Fruit fly (Drosophila melanogaster) whole organism, pupa: ENCODE results near the gene CG13309.

Experiments
- CG10348 ChIP-seq: fragments of 200-800 bp; sonication (Bioruptor generic); IDR thresholded peaks from 2 replicates; pipeline ENCODE4 v1.3.6; 2022; ENCODE audit warnings: missing biosample characterization, missing genetic modification characterization
- CG12605 ChIP-seq: fragments of 200-800 bp; sonication (Bioruptor generic); IDR thresholded peaks from 2 replicates; pipeline ENCODE4 v1.3.6; 2022; ENCODE audit warnings: missing biosample characterization, missing genetic modification characterization
- CG13204 ChIP-seq: fragments of 200-800 bp; sonication (Bioruptor generic); optimal IDR thresholded peaks from 2 replicates; lab custom pipeline; 2018; ENCODE audit warnings: missing biosample characterization, mild to moderate bottlenecking, missing genetic modification characterization, moderate library complexity
- CG14655 ChIP-seq: fragments of 200-800 bp; sonication (Bioruptor generic); optimal IDR thresholded peaks from 3 replicates; lab custom pipeline; 2017; ENCODE audit warnings: mild to moderate bottlenecking, missing biosample characterization, missing genetic modification reagents, missing genetic modification characterization
- CG15710 ChIP-seq: fragments of 200-800 bp; sonication (Bioruptor generic); optimal IDR thresholded peaks from 2 replicates; lab custom pipeline; 2018; ENCODE audit warnings: missing biosample characterization, mild to moderate bottlenecking, missing genetic modification characterization, moderate library complexity
- CG17806 ChIP-seq: fragments of 200-800 bp; sonication (Bioruptor generic); optimal IDR thresholded peaks from 2 replicates; lab custom pipeline; 2018; ENCODE audit warnings: missing biosample characterization, mild to moderate bottlenecking, missing genetic modification characterization, moderate library complexity
- CG32121 ChIP-seq: fragments of 200-800 bp; sonication (Bioruptor generic); IDR thresholded peaks from 2 replicates; pipeline ENCODE4 v1.3.6; 2022; ENCODE audit warnings: missing biosample characterization, missing genetic modification characterization
- CG34367 ChIP-seq: fragments of 200-800 bp; sonication (Bioruptor generic); optimal IDR thresholded peaks from 2 replicates; lab custom pipeline; 2018; ENCODE audit warnings: missing biosample characterization, mild to moderate bottlenecking, missing genetic modification characterization
- CG4496 ChIP-seq: fragments of 200-800 bp; sonication (Bioruptor generic); IDR thresholded peaks from 3 replicates; pipeline ENCODE4 v1.3.6; 2022; ENCODE audit warnings: missing biosample characterization, missing genetic modification characterization
- CG8159 ChIP-seq: fragments of 200-800 bp; sonication (Bioruptor generic); optimal IDR thresholded peaks from 3 replicates; lab custom pipeline; 2018; ENCODE audit warnings: missing biosample characterization, mild to moderate bottlenecking, missing genetic modification characterization, moderate library complexity
- CG8301 ChIP-seq: fragments of 200-800 bp; sonication (Bioruptor generic); optimal IDR thresholded peaks from 2 replicates; lab custom pipeline; 2018; ENCODE audit warnings: missing biosample characterization, mild to moderate bottlenecking, missing genetic modification characterization
- CG9948 ChIP-seq: fragments of 200-800 bp; sonication (Bioruptor generic); optimal IDR thresholded peaks from 2 replicates; lab custom pipeline; 2018; ENCODE audit warnings: missing biosample characterization, mild to moderate bottlenecking, missing genetic modification characterization, moderate library complexity
- D1 ChIP-seq: fragments of 200-800 bp; sonication (Bioruptor generic); optimal IDR thresholded peaks from 2 replicates; lab custom pipeline; 2018; ENCODE audit warnings: missing biosample characterization, mild to moderate bottlenecking, missing genetic modification characterization, moderate library complexity
- EcR ChIP-seq: fragments of 200-800 bp; sonication (Bioruptor generic); optimal IDR thresholded peaks from 3 replicates; lab custom pipeline; 2019; ENCODE audit warnings: missing biosample characterization, missing genetic modification characterization, mild to moderate bottlenecking, moderate library complexity, missing genetic modification reagents
- Ets98B ChIP-seq: fragments of 200-800 bp; sonication (Bioruptor generic); IDR thresholded peaks from 2 replicates; pipeline ENCODE4 v1.3.6; 2022; ENCODE audit warnings: missing biosample characterization, missing genetic modification characterization
- Pif1A ChIP-seq: fragments of 200-800 bp; sonication (Bioruptor generic); optimal IDR thresholded peaks from 3 replicates; lab custom pipeline; 2016; ENCODE audit warnings: missing biosample characterization, missing genetic modification characterization
- Pif1B ChIP-seq: fragments of 200-800 bp; sonication (Bioruptor generic); optimal IDR thresholded peaks from 3 replicates; lab custom pipeline; 2016; ENCODE audit warnings: missing biosample characterization, missing genetic modification characterization
- Snoo ChIP-seq: fragments of 200-800 bp; sonication (Bioruptor generic); optimal IDR thresholded peaks from 3 replicates; lab custom pipeline; 2017; ENCODE audit warnings: missing biosample characterization, mild to moderate bottlenecking, missing genetic modification characterization, inconsistent platforms
- fd96Ca ChIP-seq: fragments of 200-800 bp; sonication (Bioruptor generic); IDR thresholded peaks from 3 replicates; pipeline ENCODE4 v1.3.6; 2022; ENCODE audit warnings: missing biosample characterization, missing genetic modification characterization
- gl ChIP-seq: fragments of 200-800 bp; sonication (Bioruptor generic); optimal IDR thresholded peaks from 2 replicates; lab custom pipeline; 2018; ENCODE audit warnings: missing biosample characterization, mild to moderate bottlenecking, missing genetic modification characterization
- rn ChIP-seq: fragments of 200-800 bp; sonication (Bioruptor generic); IDR thresholded peaks from 2 replicates; pipeline ENCODE4 v1.3.6; 2022; ENCODE audit warnings: missing biosample characterization, missing genetic modification characterization

Gene CG13309

dm6 chr3L:8787240-8787639 is 23.0 kb upstream of the CG13309 start:
- TF ChIP-seq fd96Ca (no peak), CG13204 (GFP tag; lab: Kevin White, UChicago) (no peak), CG10348 (GFP tag; lab: Robert Waterston, UW) (no peak), CG4496 (GFP tag; lab: Robert Waterston, UW) (no peak), CG8159 (tag; lab: Kevin White, UChicago) (no peak), CG15710 (no peak), CG12605 (no peak), gl (tag; lab: Kevin White, UChicago) (no peak), Snoo (tag; lab: Kevin White, UChicago) (no peak), D1 (tag; lab: Kevin White, UChicago) (no peak), CG9948 (tag; lab: Kevin White, UChicago) (no peak), EcR (GFP tag; lab: Kevin White, UChicago) (no peak)
- TF ChIP-seq, all 21 proteins: peak for 0

- TF ChIP-seq CG13204 (GFP tag; lab: Kevin White, UChicago): no peak
- no peak for TF ChIP-seq gl (tag; lab: Kevin White, UChicago)
- TF ChIP-seq CG17806: no peak
- no peak for TF ChIP-seq CG4496 (GFP tag; lab: Robert Waterston, UW)
- no peak for TF ChIP-seq Pif1A
These were observed 22.5 kb upstream of the CG13309 start for dm6 chr3L:8787701-8788100.

- no peak for TF ChIP-seq Snoo (tag; lab: Kevin White, UChicago)
- TF ChIP-seq CG13204 (GFP tag; lab: Kevin White, UChicago): no peak
- TF ChIP-seq Pif1A: no peak
- no peak for TF ChIP-seq CG8301 (tag; lab: Kevin White, UChicago)
- TF ChIP-seq Ets98B (GFP tag; lab: Robert Waterston, UW): no peak
- no peak for TF ChIP-seq CG10348 (GFP tag; lab: Robert Waterston, UW)
- no peak for TF ChIP-seq CG17806
- no peak for TF ChIP-seq EcR (GFP tag; lab: Kevin White, UChicago)
- TF ChIP-seq CG32121 (GFP tag; lab: Robert Waterston, UW): no peak
- TF ChIP-seq CG4496 (GFP tag; lab: Robert Waterston, UW): no peak
- no peak for TF ChIP-seq CG8159 (tag; lab: Kevin White, UChicago)
- TF ChIP-seq gl (tag; lab: Kevin White, UChicago): no peak
- no peak for TF ChIP-seq CG12605
- TF ChIP-seq D1 (tag; lab: Kevin White, UChicago): no peak
- TF ChIP-seq CG14655 (GFP tag; lab: Kevin White, UChicago): no peak
- no peak for TF ChIP-seq rn (GFP tag; lab: Robert Waterston, UW)
- TF ChIP-seq CG34367 (tag; lab: Kevin White, UChicago): no peak
- TF ChIP-seq fd96Ca: no peak
- no peak for TF ChIP-seq Pif1B (GFP tag; lab: Kevin White, UChicago)
- no peak for TF ChIP-seq CG9948 (tag; lab: Kevin White, UChicago)
These were observed 21.8 kb upstream of the CG13309 start, which contains the start of gene Acbp5 for dm6 chr3L:8788445-8788844. Gene Acbp5 (minus strand): TSS chr3L:8788545.

- no peak for TF ChIP-seq CG8301 (tag; lab: Kevin White, UChicago)
- no peak for TF ChIP-seq CG15710
- TF ChIP-seq fd96Ca: no peak
- TF ChIP-seq Pif1B (GFP tag; lab: Kevin White, UChicago): no peak
- TF ChIP-seq D1 (tag; lab: Kevin White, UChicago): no peak
- TF ChIP-seq CG34367 (tag; lab: Kevin White, UChicago): no peak
- no peak for TF ChIP-seq CG8159 (tag; lab: Kevin White, UChicago)
- TF ChIP-seq CG9948 (tag; lab: Kevin White, UChicago): no peak
- no peak for TF ChIP-seq CG32121 (GFP tag; lab: Robert Waterston, UW)
- TF ChIP-seq CG14655 (GFP tag; lab: Kevin White, UChicago): no peak
- no peak for TF ChIP-seq CG13204 (GFP tag; lab: Kevin White, UChicago)
- no peak for TF ChIP-seq EcR (GFP tag; lab: Kevin White, UChicago)
- TF ChIP-seq CG12605: no peak
- TF ChIP-seq gl (tag; lab: Kevin White, UChicago): no peak
- no peak for TF ChIP-seq Snoo (tag; lab: Kevin White, UChicago)
- no peak for TF ChIP-seq CG10348 (GFP tag; lab: Robert Waterston, UW)
- no peak for TF ChIP-seq Ets98B (GFP tag; lab: Robert Waterston, UW)
- TF ChIP-seq CG17806: no peak
These were observed 12.1 kb upstream of the CG13309 start for dm6 chr3L:8798129-8798528.

- no peak for TF ChIP-seq CG32121 (GFP tag; lab: Robert Waterston, UW)
- no peak for TF ChIP-seq CG34367 (tag; lab: Kevin White, UChicago)
- TF ChIP-seq rn (GFP tag; lab: Robert Waterston, UW): no peak
- TF ChIP-seq CG14655 (GFP tag; lab: Kevin White, UChicago): no peak
- TF ChIP-seq Snoo (tag; lab: Kevin White, UChicago): no peak
- no peak for TF ChIP-seq CG8159 (tag; lab: Kevin White, UChicago)
- TF ChIP-seq D1 (tag; lab: Kevin White, UChicago): peak; percentile 4
- TF ChIP-seq CG9948 (tag; lab: Kevin White, UChicago): no peak
- no peak for TF ChIP-seq gl (tag; lab: Kevin White, UChicago)
These were observed 11.7 kb upstream of the CG13309 start for dm6 chr3L:8798539-8798938.

- no peak for TF ChIP-seq EcR (GFP tag; lab: Kevin White, UChicago)
- no peak for TF ChIP-seq CG9948 (tag; lab: Kevin White, UChicago)
- TF ChIP-seq Snoo (tag; lab: Kevin White, UChicago): no peak
- no peak for TF ChIP-seq Pif1B (GFP tag; lab: Kevin White, UChicago)
- no peak for TF ChIP-seq CG34367 (tag; lab: Kevin White, UChicago)
- no peak for TF ChIP-seq CG12605
- TF ChIP-seq rn (GFP tag; lab: Robert Waterston, UW): no peak
- no peak for TF ChIP-seq fd96Ca
- no peak for TF ChIP-seq CG4496 (GFP tag; lab: Robert Waterston, UW)
These were observed 9.8 kb upstream of the CG13309 start, which contains the start of gene CG13310 for dm6 chr3L:8800432-8800831. Gene CG13310 (minus strand): TSS chr3L:8800532.
